Worm (Caenorhabditis elegans) whole organism, L4 larva: ENCODE results near the gene hpl-1.

ENCODE experiments used
- D1046.2 ChIP-seq: fragments of 200-800 bp; sonication (Bioruptor generic); IDR thresholded peaks from 2 replicates; pipeline ENCODE4 v1.3.6; 2022; ENCODE audit warnings: missing genetic modification characterization, missing compliant biosample characterization
- F10B5.3 ChIP-seq: sonication (generic microtip); optimal IDR thresholded peaks from 2 replicates; lab custom pipeline; 2016; ENCODE audit warnings: mild to moderate bottlenecking, missing genetic modification characterization, missing compliant biosample characterization
- F26F4.8 ChIP-seq: fragments of 200-800 bp; sonication (Bioruptor generic); conservative IDR thresholded peaks from 2 replicates; pipeline ENCODE4 v1.3.6; 2022; ENCODE audit warnings: missing genetic modification characterization, missing compliant biosample characterization
- F49E8.2 ChIP-seq: sonication (generic microtip); optimal IDR thresholded peaks from 2 replicates; lab custom pipeline; 2016; ENCODE audit warnings: missing compliant biosample characterization, mild to moderate bottlenecking, missing genetic modification characterization, borderline replicate concordance
- Y105C5A.15 ChIP-seq: fragments of 200-800 bp; sonication (Bioruptor generic); IDR thresholded peaks from 2 replicates; pipeline ENCODE4 v1.3.6; 2022; ENCODE audit warnings: missing genetic modification characterization, missing compliant biosample characterization
- aha-1 ChIP-seq: fragments of 150-350 bp; peaks from one replicate; lab custom pipeline; 2014; ENCODE audit warnings: missing biosample characterization, missing genetic modification characterization
- arid-1 ChIP-seq: fragments of 200-800 bp; sonication (Bioruptor generic); conservative IDR thresholded peaks from 2 replicates; pipeline ENCODE4 v1.3.6; 2022; ENCODE audit warnings: missing genetic modification reagents, missing genetic modification characterization, missing compliant biosample characterization
- ceh-20 ChIP-seq: fragments of 200-800 bp; sonication (Bioruptor generic); IDR thresholded peaks from 2 replicates; pipeline ENCODE4 v1.3.6; 2022; ENCODE audit warnings: missing genetic modification reagents, missing genetic modification characterization, missing compliant biosample characterization
- ceh-62 ChIP-seq: sonication (generic microtip); optimal IDR thresholded peaks from 2 replicates; lab custom pipeline; 2017; ENCODE audit warnings: missing biosample characterization, missing genetic modification characterization
- daf-16 ChIP-seq, 3 experiments: sonication (generic microtip); optimal IDR thresholded peaks; 2 replicates each; lab custom pipeline; 2016 to 2017; ENCODE audit warnings: missing genetic modification characterization in 3 of 3, missing genetic modification reagents in 3 of 3, mild to moderate bottlenecking in 2 of 3, missing compliant biosample characterization in 2 of 3, missing biosample characterization in 1 of 3, moderate library complexity in 1 of 3
- dmd-6 ChIP-seq: fragments of 200-800 bp; sonication (Bioruptor generic); IDR thresholded peaks from 2 replicates; pipeline ENCODE4 v1.3.6; 2022; ENCODE audit warnings: missing genetic modification reagents, missing genetic modification characterization, missing compliant biosample characterization
- dmd-8 ChIP-seq: fragments of 200-800 bp; sonication (Bioruptor generic); IDR thresholded peaks from 2 replicates; pipeline ENCODE4 v1.3.6; 2022; ENCODE audit warnings: missing genetic modification characterization, missing compliant biosample characterization
- dmd-9 ChIP-seq: fragments of 200-800 bp; sonication (Bioruptor generic); IDR thresholded peaks from 2 replicates; pipeline ENCODE4 v1.3.6; 2022; ENCODE audit warnings: missing genetic modification reagents, missing genetic modification characterization, missing compliant biosample characterization
- duxl-1 ChIP-seq: sonication (generic microtip); optimal IDR thresholded peaks from 2 replicates; lab custom pipeline; 2016; ENCODE audit warnings: mild to moderate bottlenecking, missing genetic modification characterization, moderate library complexity, missing compliant biosample characterization; ENCODE audit not compliant: poor library complexity
- dve-1 ChIP-seq: sonication (generic microtip); optimal IDR thresholded peaks from 2 replicates; lab custom pipeline; 2017; ENCODE audit warnings: antibody characterized with exemption, mild to moderate bottlenecking, missing genetic modification characterization, missing compliant biosample characterization; ENCODE audit not compliant: insufficient read depth
- egl-43 ChIP-seq: fragments of 200-800 bp; sonication (Bioruptor generic); IDR thresholded peaks from 2 replicates; pipeline ENCODE4 v1.3.6; 2022; ENCODE audit warnings: missing genetic modification reagents, missing genetic modification characterization, missing compliant biosample characterization
- fos-1 ChIP-seq: fragments of 150-350 bp; optimal IDR thresholded peaks from 2 replicates; lab custom pipeline; 2014; ENCODE audit warnings: missing biosample characterization, missing genetic modification characterization
- gei-8 ChIP-seq: fragments of 200-800 bp; sonication (Bioruptor generic); optimal IDR thresholded peaks from 2 replicates; lab custom pipeline; 2018; ENCODE audit warnings: mild to moderate bottlenecking, missing genetic modification characterization, missing compliant biosample characterization
- hlh-30 ChIP-seq: sonication (generic microtip); optimal IDR thresholded peaks from 2 replicates; lab custom pipeline; 2017; ENCODE audit warnings: antibody characterized with exemption, mild to moderate bottlenecking, missing genetic modification characterization, missing compliant biosample characterization; ENCODE audit not compliant: insufficient read depth
- hmg-1.1 ChIP-seq: fragments of 200-800 bp; sonication (Bioruptor generic); IDR thresholded peaks from 2 replicates; pipeline ENCODE4 v1.3.6; 2022; ENCODE audit warnings: missing genetic modification reagents, missing genetic modification characterization, missing compliant biosample characterization
- lim-7 ChIP-seq: fragments of 200-800 bp; sonication (Bioruptor generic); IDR thresholded peaks from 2 replicates; pipeline ENCODE4 v1.3.6; 2022; ENCODE audit warnings: missing genetic modification characterization, missing compliant biosample characterization
- lin-1 ChIP-seq: fragments of 200-800 bp; sonication (Bioruptor generic); IDR thresholded peaks from 2 replicates; pipeline ENCODE4 v1.3.6; 2022; ENCODE audit warnings: missing genetic modification reagents, missing genetic modification characterization, missing compliant biosample characterization
- lin-29 ChIP-seq: fragments of 200-800 bp; sonication (Bioruptor generic); IDR thresholded peaks from 2 replicates; pipeline ENCODE4 v1.3.6; 2022; ENCODE audit warnings: missing genetic modification reagents, missing genetic modification characterization, missing compliant biosample characterization
- lin-38 ChIP-seq: fragments of 200-800 bp; sonication (Bioruptor generic); IDR thresholded peaks from 2 replicates; pipeline ENCODE4 v1.3.6; 2022; ENCODE audit warnings: missing genetic modification reagents, missing genetic modification characterization, missing compliant biosample characterization
- lsy-2 ChIP-seq, 2 experiments: fragments of 150-350 bp in 1 of 2; sonication (generic microtip) in 1 of 2; optimal IDR thresholded peaks; 2 replicates each; lab custom pipeline; 2014 to 2017; ENCODE audit warnings: missing biosample characterization in 2 of 2, missing genetic modification characterization in 2 of 2
- madf-5 ChIP-seq, 2 experiments: fragments of 200-800 bp; sonication (Bioruptor generic); IDR thresholded peaks; 2 replicates each; pipeline ENCODE4 v1.3.6; 2022; ENCODE audit warnings: missing compliant biosample characterization in 2 of 2, missing genetic modification characterization in 2 of 2
- mdt-29 ChIP-seq: fragments of 200-800 bp; sonication (Bioruptor generic); IDR thresholded peaks from 2 replicates; pipeline ENCODE4 v1.3.6; 2022; ENCODE audit warnings: missing genetic modification reagents, missing genetic modification characterization, missing compliant biosample characterization
- mxl-3 ChIP-seq: fragments of 200-800 bp; sonication (Bioruptor generic); optimal IDR thresholded peaks from 2 replicates; lab custom pipeline; 2018; ENCODE audit warnings: mild to moderate bottlenecking, missing genetic modification characterization, missing compliant biosample characterization
- nhr-10 ChIP-seq: fragments of 150-350 bp; optimal IDR thresholded peaks from 2 replicates; lab custom pipeline; 2014; ENCODE audit warnings: missing biosample characterization, missing genetic modification characterization
- nhr-102 ChIP-seq: sonication (generic microtip); optimal IDR thresholded peaks from 2 replicates; lab custom pipeline; 2016; ENCODE audit warnings: mild to moderate bottlenecking, missing genetic modification characterization, moderate library complexity, missing compliant biosample characterization
- nhr-111 ChIP-seq: fragments of 200-800 bp; sonication (Bioruptor generic); optimal IDR thresholded peaks from 2 replicates; lab custom pipeline; 2018; ENCODE audit warnings: mild to moderate bottlenecking, missing genetic modification characterization, missing compliant biosample characterization
- nhr-237 ChIP-seq: sonication (generic microtip); optimal IDR thresholded peaks from 2 replicates; lab custom pipeline; 2017; ENCODE audit warnings: missing biosample characterization, missing genetic modification characterization
- nhr-41 ChIP-seq: fragments of 200-800 bp; sonication (Bioruptor generic); IDR thresholded peaks from 2 replicates; pipeline ENCODE4 v1.3.6; 2022; ENCODE audit warnings: missing genetic modification reagents, missing genetic modification characterization, missing compliant biosample characterization
- nhr-42 ChIP-seq: fragments of 200-800 bp; sonication (Bioruptor generic); IDR thresholded peaks from 2 replicates; pipeline ENCODE4 v1.3.6; 2022; ENCODE audit warnings: missing genetic modification characterization, missing compliant biosample characterization
- nhr-48 ChIP-seq: sonication (generic microtip); optimal IDR thresholded peaks from 2 replicates; lab custom pipeline; 2016; ENCODE audit warnings: mild to moderate bottlenecking, missing genetic modification characterization, missing compliant biosample characterization
- nhr-6 ChIP-seq: fragments of 150-350 bp; optimal IDR thresholded peaks from 2 replicates; lab custom pipeline; 2014; ENCODE audit warnings: missing biosample characterization, missing genetic modification characterization
- pha-4 ChIP-seq, 2 experiments: fragments of 150-350 bp in 1 of 2; fragments of 200-800 bp in 1 of 2; sonication (Bioruptor generic) in 1 of 2; IDR thresholded peaks in 1 of 2; optimal IDR thresholded peaks in 1 of 2; 2 replicates each; pipeline versions ENCODE4 v1.3.6 to Lab custom; 2014 to 2022; ENCODE audit warnings: missing genetic modification characterization in 2 of 2, missing genetic modification reagents in 2 of 2, missing biosample characterization in 1 of 2, missing compliant biosample characterization in 1 of 2
- pqm-1 ChIP-seq: sonication (generic microtip); optimal IDR thresholded peaks from 2 replicates; lab custom pipeline; 2017; ENCODE audit warnings: missing biosample characterization, missing genetic modification characterization
- rbr-2 ChIP-seq: sonication (generic microtip); optimal IDR thresholded peaks from 2 replicates; lab custom pipeline; 2016; ENCODE audit warnings: missing genotype, missing genetic modification characterization, missing compliant biosample characterization
- sdz-12 ChIP-seq: fragments of 200-800 bp; sonication (Bioruptor generic); optimal IDR thresholded peaks from 2 replicates; lab custom pipeline; 2018; ENCODE audit warnings: mild to moderate bottlenecking, missing genetic modification characterization, missing compliant biosample characterization
- snpc-1.2 ChIP-seq: fragments of 200-800 bp; sonication (Bioruptor generic); IDR thresholded peaks from 2 replicates; pipeline ENCODE4 v1.3.6; 2022; ENCODE audit warnings: missing genetic modification reagents, missing genetic modification characterization, missing compliant biosample characterization
- unc-130 ChIP-seq: sonication (generic microtip); optimal IDR thresholded peaks from 2 replicates; lab custom pipeline; 2016; ENCODE audit warnings: missing genetic modification reagents, missing genetic modification characterization, missing compliant biosample characterization
- unc-39 ChIP-seq: sonication (generic microtip); optimal IDR thresholded peaks from 2 replicates; lab custom pipeline; 2017; ENCODE audit warnings: missing biosample characterization, missing genetic modification characterization
- unc-62 ChIP-seq, 3 experiments: fragments of 150-350 bp in 1 of 3; sonication (generic microtip); optimal IDR thresholded peaks in 2 of 3; peaks in 1 of 3; 1 replicate in 1 of 3; 2 replicates in 2 of 3; lab custom pipeline; 2014 to 2017; ENCODE audit warnings: missing biosample characterization in 3 of 3, missing genetic modification characterization in 3 of 3, missing genetic modification reagents in 3 of 3, missing genotype in 1 of 3
- vab-7 ChIP-seq: fragments of 200-800 bp; sonication (Bioruptor generic); IDR thresholded peaks from 2 replicates; pipeline ENCODE4 v1.3.6; 2022; ENCODE audit warnings: missing genetic modification reagents, missing genetic modification characterization, missing compliant biosample characterization
- zfp-3 ChIP-seq: fragments of 200-800 bp; sonication (Bioruptor generic); conservative IDR thresholded peaks from 2 replicates; pipeline ENCODE4 v1.3.6; 2022; ENCODE audit warnings: missing genetic modification reagents, missing genetic modification characterization, missing compliant biosample characterization
- ztf-11 ChIP-seq: fragments of 150-350 bp; optimal IDR thresholded peaks from 2 replicates; lab custom pipeline; 2014; ENCODE audit warnings: missing biosample characterization, missing genetic modification characterization

The hpl-1 gene

DNA sequence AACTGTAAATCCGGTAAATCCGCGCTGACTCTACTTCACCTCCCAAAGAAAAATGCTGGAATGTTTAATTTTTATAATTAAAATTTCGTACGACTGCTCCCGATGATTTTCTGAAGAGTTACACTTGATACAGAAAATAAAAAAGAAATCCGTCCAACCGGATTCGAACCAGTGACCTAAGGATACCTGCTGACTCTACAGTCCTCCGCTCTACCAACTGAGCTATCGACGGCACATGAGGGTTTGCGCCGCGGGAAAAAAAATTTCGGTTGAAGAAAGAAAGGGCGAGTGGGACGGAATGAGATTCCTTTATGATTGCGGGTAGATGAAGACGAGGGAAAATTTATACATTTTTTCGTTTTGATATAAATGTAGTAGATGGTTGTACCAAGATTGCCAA lies 39.4 kb downstream of the hpl-1 start:
- TF ChIP-seq F26F4.8 (GFP tag; lab: Robert Waterston, UW) (peak; percentile 72; the same call in 1 of the 2 replicates), unc-130 (GFP tag; lab: Kevin White, UChicago) (no peak), D1046.2 (GFP tag; lab: Robert Waterston, UW) (no peak), duxl-1 (peak; percentile 19), nhr-10 (no peak), unc-62 (GFP tag; optimal IDR thresholded peaks at IDR 0.05 in 1 of 2; lab: Kevin White, UChicago) (no peak), unc-62 (tag; optimal IDR thresholded peaks at IDR 0.05; lab: Kevin White, UChicago) (no peak), dve-1 (tag; lab: Kevin White, UChicago) (no peak), nhr-42 (GFP tag; lab: Robert Waterston, UW) (0 out of 2 replicates have a peak, but pooled peaks have one; percentile 13), F10B5.3 (no peak), pqm-1 (no peak), egl-43 (GFP tag; lab: Robert Waterston, UW) (peak; percentile 81), lin-38 (GFP tag; lab: Robert Waterston, UW) (no peak), Y105C5A.15 (GFP tag; lab: Robert Waterston, UW) (0 out of 2 replicates have a peak, but pooled peaks have one; percentile 37), dmd-6 (peak; percentile 17; the same call in 1 of the 2 replicates), pha-4 (GFP tag; IDR thresholded peaks at IDR 0.05; lab: Robert Waterston, UW) (peak; percentile 73), pha-4 (tag; optimal IDR thresholded peaks at IDR 0.05; lab: Kevin White, UChicago) (no peak), rbr-2 (no peak), ztf-11 (tag; lab: Kevin White, UChicago) (no peak), hlh-30 (no peak), nhr-237 (tag; lab: Kevin White, UChicago) (no peak), daf-16 (GFP tag; optimal IDR thresholded peaks at IDR 0.05; lab: Kevin White, UChicago) (peak in 1 of 2 experiments; percentile 52), daf-16 (tag; optimal IDR thresholded peaks at IDR 0.05; lab: Kevin White, UChicago) (peak; percentile 17), unc-39 (tag; lab: Kevin White, UChicago) (no peak), gei-8 (no peak), nhr-41 (GFP tag; lab: Robert Waterston, UW) (no peak), nhr-111 (no peak), mxl-3 (GFP tag; lab: Kevin White, UChicago) (no peak), nhr-102 (tag; lab: Kevin White, UChicago) (no peak), nhr-48 (tag; lab: Kevin White, UChicago) (peak; percentile 16), dmd-9 (no peak), ceh-20 (GFP tag; lab: Robert Waterston, UW) (no peak), lsy-2 (tag; optimal IDR thresholded peaks at IDR 0.05; lab: Kevin White, UChicago) (no peak), snpc-1.2 (0 out of 2 replicates have a peak, but pooled peaks have one; percentile 37), F49E8.2 (no peak), nhr-6 (tag; lab: Kevin White, UChicago) (no peak), madf-5 (GFP tag; IDR thresholded peaks at IDR 0.05; lab: Robert Waterston, UW) (peak in 1 of 2 experiments; percentile 58; a peak in 1 of 4 replicates), hmg-1.1 (GFP tag; lab: Robert Waterston, UW) (peak; percentile 15; the same call in 1 of the 2 replicates), ceh-62 (no peak), dmd-8 (no peak), arid-1 (GFP tag; lab: Robert Waterston, UW) (no peak), lin-29 (GFP tag; lab: Robert Waterston, UW) (no peak), aha-1 (no peak), fos-1 (tag; lab: Kevin White, UChicago) (no peak), sdz-12 (no peak), mdt-29 (no peak), lim-7 (GFP tag; lab: Robert Waterston, UW) (peak; percentile 78), lin-1 (no peak), zfp-3 (GFP tag; lab: Robert Waterston, UW) (0 out of 2 replicates have a peak, but pooled peaks have one; percentile 23), vab-7 (GFP tag; lab: Robert Waterston, UW) (0 out of 2 replicates have a peak, but pooled peaks have one; percentile 61)
